Worm (Caenorhabditis elegans) whole organism, late embryonic: ENCODE results near the gene pph-6.

Experiments used
- K02D7.2 ChIP-seq: sonication (generic microtip); optimal IDR thresholded peaks from 2 replicates; lab custom pipeline; 2017; ENCODE audit warnings: mild to moderate bottlenecking, missing genetic modification characterization, missing compliant biosample characterization
- K09A11.1 ChIP-seq: sonication (generic microtip); optimal IDR thresholded peaks from 2 replicates; lab custom pipeline; 2017; ENCODE audit warnings: antibody characterized with exemption, mild to moderate bottlenecking, missing genetic modification characterization, missing compliant biosample characterization; ENCODE audit not compliant: insufficient read depth
- ahr-1 ChIP-seq: sonication (generic microtip); optimal IDR thresholded peaks from 2 replicates; lab custom pipeline; 2016; ENCODE audit warnings: missing genetic modification characterization, missing compliant biosample characterization
- ceh-2 ChIP-seq: sonication (generic microtip); optimal IDR thresholded peaks from 2 replicates; lab custom pipeline; 2016; ENCODE audit warnings: missing genotype, missing genetic modification characterization, missing compliant biosample characterization
- ceh-34 ChIP-seq: sonication (generic microtip); optimal IDR thresholded peaks from 2 replicates; lab custom pipeline; 2016; ENCODE audit warnings: mild to moderate bottlenecking, missing genetic modification characterization, missing compliant biosample characterization
- ceh-45 ChIP-seq: fragments of 200-800 bp; sonication (Bioruptor generic); IDR thresholded peaks from 2 replicates; pipeline ENCODE4 v1.3.6; 2022; ENCODE audit warnings: missing genetic modification reagents, missing genetic modification characterization, missing compliant biosample characterization
- ceh-48 ChIP-seq: sonication (generic microtip); optimal IDR thresholded peaks from 2 replicates; lab custom pipeline; 2016; ENCODE audit warnings: missing genetic modification characterization, inconsistent platforms, missing compliant biosample characterization
- ceh-6 ChIP-seq: fragments of 200-800 bp; sonication (Bioruptor generic); optimal IDR thresholded peaks from 2 replicates; lab custom pipeline; 2018; ENCODE audit warnings: mild to moderate bottlenecking, missing genetic modification characterization, missing compliant biosample characterization
- dve-1 ChIP-seq: sonication (generic microtip); optimal IDR thresholded peaks from 2 replicates; lab custom pipeline; 2017; ENCODE audit warnings: antibody characterized with exemption, mild to moderate bottlenecking, missing genetic modification characterization, missing compliant biosample characterization
- elt-2 ChIP-seq: sonication (generic microtip); optimal IDR thresholded peaks from 2 replicates; lab custom pipeline; 2016; ENCODE audit warnings: missing genetic modification reagents, missing genetic modification characterization, missing compliant biosample characterization
- elt-4 ChIP-seq: sonication (generic microtip); optimal IDR thresholded peaks from 2 replicates; lab custom pipeline; 2016; ENCODE audit warnings: missing genetic modification characterization, missing compliant biosample characterization
- eyg-1 ChIP-seq: sonication (generic microtip); optimal IDR thresholded peaks from 2 replicates; lab custom pipeline; 2016; ENCODE audit warnings: missing genotype, missing genetic modification characterization, missing compliant biosample characterization
- fkh-10 ChIP-seq: fragments of 150-350 bp; optimal IDR thresholded peaks from 2 replicates; lab custom pipeline; 2014; ENCODE audit warnings: missing biosample characterization, missing genetic modification reagents, missing genetic modification characterization
- hlh-15 ChIP-seq: sonication (generic microtip); optimal IDR thresholded peaks from 2 replicates; lab custom pipeline; 2016; ENCODE audit warnings: missing genetic modification characterization, missing compliant biosample characterization
- hlh-30 ChIP-seq: sonication (generic microtip); optimal IDR thresholded peaks from 2 replicates; lab custom pipeline; 2017; ENCODE audit warnings: antibody characterized with exemption, missing genetic modification characterization, missing compliant biosample characterization; ENCODE audit not compliant: insufficient read depth
- hlh-6 ChIP-seq: sonication (generic microtip); optimal IDR thresholded peaks from 2 replicates; lab custom pipeline; 2016; ENCODE audit warnings: missing genotype, missing genetic modification characterization, missing compliant biosample characterization
- lim-6 ChIP-seq: sonication (generic microtip); optimal IDR thresholded peaks from 2 replicates; lab custom pipeline; 2016; ENCODE audit warnings: missing genetic modification characterization, missing compliant biosample characterization
- mec-3 ChIP-seq: sonication (generic microtip); optimal IDR thresholded peaks from 2 replicates; lab custom pipeline; 2016; ENCODE audit warnings: borderline replicate concordance, missing genetic modification characterization, missing compliant biosample characterization
- nhr-232 ChIP-seq: sonication (generic microtip); optimal IDR thresholded peaks from 2 replicates; lab custom pipeline; 2016; ENCODE audit warnings: missing genetic modification characterization, missing compliant biosample characterization
- pag-3 ChIP-seq: sonication (generic microtip); optimal IDR thresholded peaks from 2 replicates; lab custom pipeline; 2016; ENCODE audit warnings: missing compliant biosample characterization, missing genetic modification characterization, borderline replicate concordance
- pat-9 ChIP-seq: fragments of 200-800 bp; sonication (Bioruptor generic); optimal IDR thresholded peaks from 2 replicates; lab custom pipeline; 2018; ENCODE audit warnings: mild to moderate bottlenecking, missing genetic modification characterization, moderate library complexity, missing compliant biosample characterization
- pha-2 ChIP-seq: sonication (generic microtip); optimal IDR thresholded peaks from 2 replicates; lab custom pipeline; 2017; ENCODE audit warnings: mild to moderate bottlenecking, missing genetic modification characterization, missing compliant biosample characterization
- pros-1 ChIP-seq: fragments of 150-350 bp; optimal IDR thresholded peaks from 2 replicates; lab custom pipeline; 2014; ENCODE audit warnings: missing biosample characterization, missing genetic modification reagents, missing genetic modification characterization
- ref-2 ChIP-seq: sonication (generic microtip); optimal IDR thresholded peaks from 2 replicates; lab custom pipeline; 2016; ENCODE audit warnings: missing genetic modification characterization, missing compliant biosample characterization
- sox-2 ChIP-seq: fragments of 200-800 bp; sonication (Bioruptor generic); IDR thresholded peaks from 2 replicates; pipeline ENCODE4 v1.3.6; 2022; ENCODE audit warnings: missing genetic modification reagents, missing genetic modification characterization, missing compliant biosample characterization
- unc-3 ChIP-seq, 2 experiments: fragments of 200-800 bp in 1 of 2; sonication (Bioruptor generic) in 1 of 2; sonication (generic microtip) in 1 of 2; conservative IDR thresholded peaks in 1 of 2; optimal IDR thresholded peaks in 1 of 2; 2 replicates each; pipeline versions ENCODE4 v1.3.6 to Lab custom; 2016 to 2022; ENCODE audit warnings: missing compliant biosample characterization in 2 of 2, missing genetic modification characterization in 2 of 2, missing genetic modification reagents in 1 of 2
- unc-55 ChIP-seq: sonication (generic microtip); optimal IDR thresholded peaks from 2 replicates; lab custom pipeline; 2017; ENCODE audit warnings: missing biosample characterization, missing genetic modification reagents, missing genetic modification characterization
- unc-86 ChIP-seq: sonication (generic microtip); optimal IDR thresholded peaks from 2 replicates; lab custom pipeline; 2016; ENCODE audit warnings: missing genetic modification characterization, missing compliant biosample characterization
- zip-5 ChIP-seq: sonication (generic microtip); optimal IDR thresholded peaks from 2 replicates; lab custom pipeline; 2016; ENCODE audit warnings: missing genetic modification characterization, missing compliant biosample characterization
- ztf-16 ChIP-seq: sonication (generic microtip); optimal IDR thresholded peaks from 2 replicates; lab custom pipeline; 2017; ENCODE audit warnings: missing genetic modification characterization, missing compliant biosample characterization

The pph-6 gene

ce11 chrIII:3499850-3500249 is 38.3 kb downstream of the pph-6 start (continued):
- TF ChIP-seq ahr-1 (tag; lab: Kevin White, UChicago) = peak; percentile 100
- no peak for TF ChIP-seq K09A11.1
- no peak for TF ChIP-seq dve-1 (tag; lab: Kevin White, UChicago)
- TF ChIP-seq hlh-30 (tag; lab: Kevin White, UChicago) = no peak
- peak; percentile 69 for TF ChIP-seq sox-2 (GFP tag; lab: Robert Waterston, UW)
- TF ChIP-seq fkh-10 (GFP tag; lab: Kevin White, UChicago) = no peak
- TF ChIP-seq elt-2 (tag; lab: Kevin White, UChicago) = peak; percentile 100
- TF ChIP-seq unc-55 (GFP tag; lab: Kevin White, UChicago) = no peak
- peak; percentile 100 for TF ChIP-seq ceh-2 (tag; lab: Kevin White, UChicago)
- TF ChIP-seq pros-1 (tag; lab: Kevin White, UChicago) = no peak
- TF ChIP-seq ref-2 (tag; lab: Kevin White, UChicago) = peak; percentile 100
- TF ChIP-seq elt-4 (tag; lab: Kevin White, UChicago) = peak; percentile 100
- TF ChIP-seq unc-3 (GFP tag; conservative IDR thresholded peaks at IDR 0.05; lab: Robert Waterston, UW) = peak; percentile 96
- TF ChIP-seq unc-3 (tag; optimal IDR thresholded peaks at IDR 0.05; lab: Kevin White, UChicago) = peak; percentile 98
- TF ChIP-seq ceh-48 (tag; lab: Kevin White, UChicago) = peak; percentile 80
- peak; percentile 94 for TF ChIP-seq ceh-6 (GFP tag; lab: Kevin White, UChicago)
- peak; percentile 90 for TF ChIP-seq pha-2 (tag; lab: Kevin White, UChicago)
- TF ChIP-seq K02D7.2 (tag; lab: Kevin White, UChicago) = peak; percentile 97
- TF ChIP-seq pag-3 (tag; lab: Kevin White, UChicago) = peak; percentile 100
- peak; percentile 97 for TF ChIP-seq ceh-45 (GFP tag; lab: Robert Waterston, UW)
- peak; percentile 98 for TF ChIP-seq hlh-15 (tag; lab: Kevin White, UChicago)
- TF ChIP-seq, all 69 proteins: peak for 54

- no peak for TF ChIP-seq fkh-10 (GFP tag; lab: Kevin White, UChicago)
- TF ChIP-seq ceh-45 (GFP tag; lab: Robert Waterston, UW) = no peak
- TF ChIP-seq mec-3 (tag; lab: Kevin White, UChicago) = no peak
- TF ChIP-seq ref-2 (tag; lab: Kevin White, UChicago) = no peak
- no peak for TF ChIP-seq ahr-1 (tag; lab: Kevin White, UChicago)
- TF ChIP-seq zip-5 (tag; lab: Kevin White, UChicago) = no peak
- no peak for TF ChIP-seq pat-9 (tag; lab: Kevin White, UChicago)
- TF ChIP-seq eyg-1 (tag; lab: Kevin White, UChicago) = no peak
- TF ChIP-seq, all 69 proteins: peak for 0
These were observed 40.8 kb downstream of the pph-6 start, which contains the start of gene M01F1.8 for ce11 chrIII:3502215-3502838. Gene M01F1.8, minus strand, starts transcription at chrIII:3502549.

- TF ChIP-seq unc-3 (GFP tag; conservative IDR thresholded peaks at IDR 0.05; lab: Robert Waterston, UW) (no peak), unc-3 (tag; optimal IDR thresholded peaks at IDR 0.05; lab: Kevin White, UChicago) (no peak), nhr-232 (tag; lab: Kevin White, UChicago) (no peak), hlh-6 (tag; lab: Kevin White, UChicago) (no peak)
These were observed 41.8 kb downstream of the pph-6 start, which contains the start of gene rpl-16 for ce11 chrIII:3503286-3503685. Gene rpl-16, minus strand, starts transcription at chrIII:3503604.

ce11 chrIII:3504239-3504638 is 42.7 kb downstream of the pph-6 start:
- no peak for TF ChIP-seq unc-86
- TF ChIP-seq pag-3 (tag; lab: Kevin White, UChicago) = no peak
- no peak for TF ChIP-seq ceh-34
- no peak for TF ChIP-seq mec-3 (tag; lab: Kevin White, UChicago)
- TF ChIP-seq lim-6 (tag; lab: Kevin White, UChicago) = no peak
- no peak for TF ChIP-seq ztf-16 (tag; lab: Kevin White, UChicago)
